Fruit fly (Drosophila melanogaster): ENCODE measurements around the gene Pdk1.

Gene Pdk1

DNA sequence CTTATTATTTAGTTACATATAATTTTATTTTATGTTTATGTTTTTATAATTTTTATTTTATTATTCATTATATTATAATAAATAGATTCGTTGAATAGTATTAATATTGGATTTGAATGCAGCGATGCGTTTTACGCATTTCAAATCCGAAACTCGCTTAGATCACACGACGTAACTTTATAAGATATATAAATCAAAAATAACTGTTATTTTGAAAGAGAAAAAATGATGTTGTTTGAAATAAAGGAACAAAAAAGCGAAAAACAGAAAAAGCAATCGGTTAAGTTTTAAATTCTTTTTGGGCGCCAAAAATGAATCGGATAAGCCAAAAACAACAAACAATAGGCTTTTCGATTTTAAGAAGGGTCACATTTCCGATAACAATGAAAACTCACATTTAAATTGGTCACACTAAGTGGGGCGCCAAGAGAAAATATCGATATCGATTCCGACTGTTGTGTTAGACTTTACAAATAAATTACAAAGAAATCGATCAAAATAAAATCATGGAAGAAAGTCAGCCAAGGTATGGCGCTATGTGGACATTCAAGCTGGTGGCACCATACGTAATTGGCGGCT is 16.8 kb downstream of the Pdk1 start, which contains the start of gene CG6845 (continued):
- TF ChIP-seq CG12659 (GFP tag; optimal IDR thresholded peaks at IDR 0.05) = peak; percentile 26
- no peak for TF ChIP-seq ci (GFP tag; IDR thresholded peaks at IDR 0.05)
- peak; percentile 66 for TF ChIP-seq CG15514 (GFP tag; optimal IDR thresholded peaks at IDR 0.05)
- TF ChIP-seq Scr (GFP tag; IDR thresholded peaks at IDR 0.05; ENCODE audit: partially characterized antibody) = peak; percentile 71
- no peak for TF ChIP-seq CG7556 (GFP tag; optimal IDR thresholded peaks at IDR 0.05)
- TF ChIP-seq Elba2 (GFP tag; optimal IDR thresholded peaks at IDR 0.05) = no peak
- peak; percentile 5 for TF ChIP-seq CG12391 (tag; optimal IDR thresholded peaks at IDR 0.05)
- no peak for TF ChIP-seq ems (GFP tag; optimal IDR thresholded peaks at IDR 0.05)
- TF ChIP-seq Opbp (GFP tag; IDR thresholded peaks at IDR 0.05; ENCODE audit: partially characterized antibody) = peak; percentile 72; the same call in 2 of the 3 replicates
- TF ChIP-seq Fer3 (tag; optimal IDR thresholded peaks at IDR 0.05) = no peak
- peak; percentile 92 for TF ChIP-seq pzg (GFP tag; optimal IDR thresholded peaks at IDR 0.05)
- no peak for TF ChIP-seq CG11247 (GFP tag; IDR thresholded peaks at IDR 0.05)
- TF ChIP-seq CG9797 (GFP tag; optimal IDR thresholded peaks at IDR 0.05) = peak; percentile 90
- peak; percentile 19 for TF ChIP-seq CG34376 (GFP tag; optimal IDR thresholded peaks at IDR 0.05)

DNA sequence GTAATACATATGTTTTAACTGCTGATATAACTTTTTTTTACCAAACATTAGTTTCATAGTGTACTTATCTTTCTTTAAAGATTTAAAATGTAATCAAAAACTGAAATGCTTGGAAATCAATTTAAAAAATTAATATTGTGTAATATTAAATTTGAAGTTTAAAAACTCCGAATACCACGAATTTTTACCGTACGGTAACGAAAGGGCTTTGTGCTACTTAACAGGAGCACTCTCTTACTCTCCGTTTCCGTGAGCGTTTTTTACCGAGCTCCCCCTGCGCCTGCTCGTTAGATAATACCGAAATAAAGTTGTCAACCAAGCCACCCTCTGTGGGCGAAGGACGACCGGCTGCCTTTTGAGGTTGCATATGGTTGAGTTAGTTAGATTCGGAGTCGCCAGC is 23.2 kb downstream of the Pdk1 start, which contains the start of the genes Dic61B and p130CAS:
Dic61B (minus strand) TSS at position 101 of the 400 bp plus-strand sequence.
p130CAS (plus strand) TSS at position 396 of the 400 bp plus-strand sequence.
- peak; percentile 14 to 19 for TF ChIP-seq Trl (optimal IDR thresholded peaks at IDR 0.05)
- no peak for TF ChIP-seq Trl (GFP tag; optimal IDR thresholded peaks at IDR 0.05)
- peak; percentile 45 for TF ChIP-seq Deaf1 (tag; optimal IDR thresholded peaks at IDR 0.05)
- TF ChIP-seq crc (GFP tag; optimal IDR thresholded peaks at IDR 0.05) = no peak
- TF ChIP-seq phol (tag; optimal IDR thresholded peaks at IDR 0.05) = no peak
- peak; percentile 67 for TF ChIP-seq ewg (GFP tag; optimal IDR thresholded peaks at IDR 0.05)

DNA sequence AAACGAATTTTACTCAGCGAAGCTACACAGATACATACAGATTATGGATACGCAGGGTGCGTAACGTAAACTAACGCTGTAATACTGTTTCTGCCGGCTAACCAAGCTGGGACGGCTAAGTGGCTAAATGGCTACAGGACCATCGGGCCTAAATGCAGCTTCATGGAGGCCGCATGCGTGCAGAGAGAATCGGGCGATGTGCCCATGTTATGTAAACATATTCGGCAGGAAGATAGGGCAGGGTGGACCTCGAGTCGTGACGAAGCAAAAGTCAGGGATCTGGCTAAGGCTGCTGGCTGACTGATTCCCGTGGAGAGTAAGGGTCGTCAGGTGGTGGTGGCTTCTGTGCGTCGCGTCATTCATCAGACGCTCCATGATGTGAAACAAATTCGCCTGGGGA is 24.4 kb downstream of the Pdk1 start:
- no peak for TF ChIP-seq kni (GFP tag; optimal IDR thresholded peaks at IDR 0.05)
- TF ChIP-seq aop (GFP tag; IDR thresholded peaks at IDR 0.05) = 0 out of 2 replicates have a peak, but pooled peaks have one; percentile 20
- no peak for TF ChIP-seq onecut (GFP tag; IDR thresholded peaks at IDR 0.05)
- TF ChIP-seq chm (GFP tag; IDR thresholded peaks at IDR 0.05) = no peak
- no peak for TF ChIP-seq lov (optimal IDR thresholded peaks at IDR 0.05)
- TF ChIP-seq lov (GFP tag; IDR thresholded peaks at IDR 0.05) = no peak
- no peak for TF ChIP-seq dm (GFP tag; optimal IDR thresholded peaks at IDR 0.05)
- TF ChIP-seq CG1647 (GFP tag; optimal IDR thresholded peaks at IDR 0.05) = no peak
- TF ChIP-seq zfh1 (GFP tag; IDR thresholded peaks at IDR 0.05) = no peak
- TF ChIP-seq abd-A (tag; optimal IDR thresholded peaks at IDR 0.05) = peak; percentile 37
- no peak for TF ChIP-seq CG15696 (tag; optimal IDR thresholded peaks at IDR 0.05)
- peak in 1 of 2 experiments; percentile 68 for TF ChIP-seq Hr51 (GFP tag; optimal IDR thresholded peaks at IDR 0.05)
- TF ChIP-seq CG13894 (tag; optimal IDR thresholded peaks at IDR 0.05) = peak; percentile 91
- no peak for TF ChIP-seq dpn (GFP tag; optimal IDR thresholded peaks at IDR 0.05)
- no peak for TF ChIP-seq CG3847 (GFP tag; IDR thresholded peaks at IDR 0.05)
- no peak for TF ChIP-seq CG8290 (GFP tag; optimal IDR thresholded peaks at IDR 0.05)
- TF ChIP-seq CG8290 (tag; optimal IDR thresholded peaks at IDR 0.05) = peak in 1 of 2 experiments; percentile 32
- TF ChIP-seq CG32767 (GFP tag; IDR thresholded peaks at IDR 0.05) = peak; percentile 42
- TF ChIP-seq kay (GFP tag; optimal IDR thresholded peaks at IDR 0.05) = no peak
- TF ChIP-seq fd102C (GFP tag; optimal IDR thresholded peaks at IDR 0.05) = no peak
- no peak for TF ChIP-seq Aef1 (GFP tag; IDR thresholded peaks at IDR 0.05)
- TF ChIP-seq cas (GFP tag; IDR thresholded peaks at IDR 0.05) = no peak
- no peak for TF ChIP-seq CG13424 (tag; optimal IDR thresholded peaks at IDR 0.05)
- TF ChIP-seq CG13123 (GFP tag; optimal IDR thresholded peaks at IDR 0.05) = no peak
- TF ChIP-seq CG17359 (tag; optimal IDR thresholded peaks at IDR 0.05) = no peak
- no peak for TF ChIP-seq Antp (GFP tag; optimal IDR thresholded peaks at IDR 0.05)
- no peak for TF ChIP-seq ATbp (GFP tag; optimal IDR thresholded peaks at IDR 0.05)
- no peak for TF ChIP-seq Xrp1 (GFP tag; IDR thresholded peaks at IDR 0.05)
- no peak for TF ChIP-seq Drgx (GFP tag; IDR thresholded peaks at IDR 0.05)

All from whole organism, embryonic.